Fruit fly (Drosophila melanogaster) whole organism, embryonic: Measurements from ENCODE around the gene Usp1.
A peak's percentile ranks its signal among the peaks of the same experiment; 100 is the strongest.

Source experiments
- B-H2 ChIP-seq: fragments of 200-800 bp; sonication (Bioruptor generic); optimal IDR thresholded peaks from 2 replicates; lab custom pipeline; 2018; ENCODE audit warnings: missing biosample characterization, mild to moderate bottlenecking, missing genetic modification characterization
- BEAF-32 ChIP-seq: fragments of 200-800 bp; sonication (Bioruptor generic); optimal IDR thresholded peaks from 3 replicates; lab custom pipeline; 2017; ENCODE audit warnings: missing biosample characterization, missing genetic modification characterization, mild to moderate bottlenecking, moderate library complexity, missing genetic modification reagents
- CG10565 ChIP-seq: fragments of 200-800 bp; sonication (Bioruptor generic); optimal IDR thresholded peaks from 3 replicates; lab custom pipeline; 2016; ENCODE audit warnings: missing biosample characterization, mild to moderate bottlenecking, missing genetic modification characterization
- CG11695 ChIP-seq: fragments of 200-800 bp; sonication (Bioruptor generic); IDR thresholded peaks from 3 replicates; pipeline ENCODE4 v1.3.6; 2022; ENCODE audit warnings: missing biosample characterization, missing genetic modification characterization
- CG11723 ChIP-seq: fragments of 200-800 bp; sonication (Bioruptor generic); optimal IDR thresholded peaks from 2 replicates; lab custom pipeline; 2017; ENCODE audit warnings: missing biosample characterization, mild to moderate bottlenecking, missing genetic modification characterization
- CG13296 ChIP-seq: fragments of 200-800 bp; sonication (Bioruptor generic); optimal IDR thresholded peaks from 3 replicates; lab custom pipeline; 2018; ENCODE audit warnings: missing biosample characterization, mild to moderate bottlenecking, missing genetic modification characterization
- CG15514 ChIP-seq: fragments of 200-800 bp; sonication (Bioruptor generic); optimal IDR thresholded peaks from 3 replicates; lab custom pipeline; 2017; ENCODE audit warnings: missing biosample characterization, missing genetic modification characterization, mild to moderate bottlenecking, moderate library complexity, missing genetic modification reagents
- CG15601 ChIP-seq: fragments of 200-800 bp; sonication (Bioruptor generic); optimal IDR thresholded peaks from 3 replicates; lab custom pipeline; 2019; ENCODE audit warnings: missing biosample characterization, mild to moderate bottlenecking, missing genetic modification characterization, moderate library complexity
- CG16813 ChIP-seq: fragments of 200-800 bp; sonication (Bioruptor generic); IDR thresholded peaks from 3 replicates; pipeline ENCODE4 v1.3.6; 2022; ENCODE audit warnings: missing biosample characterization, missing genetic modification characterization; ENCODE audit not compliant: partially characterized antibody
- CG17385 ChIP-seq: fragments of 200-800 bp; sonication (Bioruptor generic); optimal IDR thresholded peaks from 3 replicates; lab custom pipeline; 2018; ENCODE audit warnings: missing biosample characterization, mild to moderate bottlenecking, missing genetic modification characterization
- CG17568 ChIP-seq: fragments of 200-800 bp; sonication (Bioruptor generic); optimal IDR thresholded peaks from 2 replicates; lab custom pipeline; 2018; ENCODE audit warnings: missing biosample characterization, mild to moderate bottlenecking, missing genetic modification characterization, moderate library complexity
- CG18476 ChIP-seq: fragments of 200-800 bp; sonication (Bioruptor generic); optimal IDR thresholded peaks from 2 replicates; lab custom pipeline; 2016; ENCODE audit warnings: missing biosample characterization, mild to moderate bottlenecking, missing genetic modification characterization
- CG18619 ChIP-seq: fragments of 200-800 bp; sonication (Bioruptor generic); optimal IDR thresholded peaks from 3 replicates; lab custom pipeline; 2017; ENCODE audit warnings: missing biosample characterization, mild to moderate bottlenecking, missing genetic modification characterization
- CG4328 ChIP-seq: fragments of 200-800 bp; sonication (Bioruptor generic); optimal IDR thresholded peaks from 3 replicates; lab custom pipeline; 2017; ENCODE audit warnings: missing biosample characterization, missing genetic modification reagents, missing genetic modification characterization
- CG6175 ChIP-seq: fragments of 200-800 bp; sonication (Bioruptor generic); IDR thresholded peaks from 3 replicates; pipeline ENCODE4 v1.3.6; 2022; ENCODE audit warnings: missing biosample characterization, missing genetic modification characterization
- CG6765 ChIP-seq: fragments of 200-800 bp; sonication (Bioruptor generic); optimal IDR thresholded peaks from 3 replicates; lab custom pipeline; 2017; ENCODE audit warnings: missing biosample characterization, mild to moderate bottlenecking, missing genetic modification characterization
- CG7271 ChIP-seq: fragments of 200-800 bp; sonication (Bioruptor generic); optimal IDR thresholded peaks from 2 replicates; lab custom pipeline; 2018; ENCODE audit warnings: missing biosample characterization, mild to moderate bottlenecking, missing genetic modification characterization, moderate library complexity
- CG8290 ChIP-seq, 3 experiments: fragments of 200-800 bp; sonication (Bioruptor generic); optimal IDR thresholded peaks; 2 replicates each; lab custom pipeline; 2016 to 2019; ENCODE audit warnings: missing biosample characterization in 3 of 3, missing genetic modification characterization in 3 of 3, mild to moderate bottlenecking in 2 of 3, moderate library complexity in 1 of 3
- CG9727 ChIP-seq: fragments of 200-800 bp; sonication (Bioruptor generic); optimal IDR thresholded peaks from 3 replicates; lab custom pipeline; 2017; ENCODE audit warnings: missing biosample characterization, mild to moderate bottlenecking, missing genetic modification characterization
- CrebB ChIP-seq: fragments of 200-800 bp; sonication (Bioruptor generic); optimal IDR thresholded peaks from 3 replicates; lab custom pipeline; 2018; ENCODE audit warnings: missing biosample characterization, mild to moderate bottlenecking, missing genetic modification characterization
- Dad ChIP-seq: fragments of 200-800 bp; sonication (Bioruptor generic); optimal IDR thresholded peaks from 3 replicates; lab custom pipeline; 2016; ENCODE audit warnings: missing biosample characterization, missing genetic modification characterization
- Deaf1 ChIP-seq: fragments of 200-800 bp; optimal IDR thresholded peaks from 3 replicates; lab custom pipeline; 2019; ENCODE audit warnings: missing biosample characterization, mild to moderate bottlenecking, missing genetic modification characterization, moderate library complexity
- Dfd ChIP-seq, 2 experiments: fragments of >200 bp; optimal IDR thresholded peaks; 2 replicates each; lab custom pipeline; 2017; ENCODE audit warnings: missing biosample characterization in 2 of 2, missing genetic modification characterization in 2 of 2
- HLHmδ ChIP-seq: fragments of 200-800 bp; sonication (Bioruptor generic); optimal IDR thresholded peaks from 2 replicates; lab custom pipeline; 2018; ENCODE audit warnings: missing biosample characterization, mild to moderate bottlenecking, missing genetic modification characterization, moderate library complexity
- Jarid2 ChIP-seq: fragments of 200-800 bp; sonication (Bioruptor generic); optimal IDR thresholded peaks from 3 replicates; lab custom pipeline; 2017; ENCODE audit warnings: mild to moderate bottlenecking, missing biosample characterization, missing genetic modification reagents, missing genetic modification characterization
- Kr ChIP-seq: fragments of 200-800 bp; sonication (Bioruptor generic); optimal IDR thresholded peaks from 2 replicates; lab custom pipeline; 2017; ENCODE audit warnings: missing biosample characterization, mild to moderate bottlenecking, missing genetic modification characterization
- Optix ChIP-seq: fragments of 200-800 bp; sonication (Bioruptor generic); IDR thresholded peaks from 3 replicates; pipeline ENCODE4 v1.3.6; 2022; ENCODE audit warnings: missing biosample characterization, missing genetic modification characterization
- TFAM ChIP-seq: fragments of 200-800 bp; sonication (Bioruptor generic); optimal IDR thresholded peaks from 2 replicates; lab custom pipeline; 2017; ENCODE audit warnings: missing biosample characterization, missing genetic modification characterization, inconsistent platforms
- Tbp ChIP-seq: fragments of >200 bp; optimal IDR thresholded peaks from 2 replicates; lab custom pipeline; 2018; ENCODE audit warnings: missing biosample characterization, missing genetic modification characterization
- YL-1 ChIP-seq: fragments of 200-800 bp; sonication (Bioruptor generic); optimal IDR thresholded peaks from 3 replicates; lab custom pipeline; 2017; ENCODE audit warnings: missing biosample characterization, mild to moderate bottlenecking, missing genetic modification characterization
- ara ChIP-seq: fragments of 200-800 bp; sonication (Bioruptor generic); IDR thresholded peaks from 2 replicates; pipeline ENCODE4 v1.3.6; 2022; ENCODE audit warnings: missing biosample characterization, missing genetic modification characterization
- ato ChIP-seq: fragments of 200-800 bp; sonication (Bioruptor generic); IDR thresholded peaks from 2 replicates; pipeline ENCODE4 v1.3.6; 2022; ENCODE audit warnings: missing biosample characterization, missing genetic modification characterization; ENCODE audit not compliant: partially characterized antibody
- az2 ChIP-seq: fragments of 200-800 bp; sonication (Bioruptor generic); optimal IDR thresholded peaks from 3 replicates; lab custom pipeline; 2016; ENCODE audit warnings: missing biosample characterization, missing genetic modification characterization
- chn ChIP-seq: fragments of 200-800 bp; sonication (Bioruptor generic); optimal IDR thresholded peaks from 2 replicates; lab custom pipeline; 2016; ENCODE audit warnings: missing biosample characterization, missing genetic modification characterization
- cwo ChIP-seq: fragments of 200-800 bp; sonication (Bioruptor generic); optimal IDR thresholded peaks from 3 replicates; lab custom pipeline; 2017; ENCODE audit warnings: missing biosample characterization, missing genetic modification characterization, mild to moderate bottlenecking, moderate library complexity, missing genetic modification reagents
- eve ChIP-seq, 2 experiments: fragments of >200 bp; optimal IDR thresholded peaks; 2 replicates each; lab custom pipeline; 2017; ENCODE audit warnings: missing biosample characterization in 2 of 2, missing genetic modification characterization in 2 of 2
- fu2 ChIP-seq: fragments of 200-800 bp; sonication (Bioruptor generic); optimal IDR thresholded peaks from 2 replicates; lab custom pipeline; 2016; ENCODE audit warnings: missing biosample characterization, missing genetic modification characterization
- gt ChIP-seq: fragments of 200-800 bp; sonication (Bioruptor generic); IDR thresholded peaks from 2 replicates; pipeline ENCODE4 v1.3.6; 2022; ENCODE audit warnings: missing biosample characterization, missing genetic modification characterization
- hb ChIP-seq: fragments of 200-800 bp; sonication (Bioruptor generic); IDR thresholded peaks from 3 replicates; pipeline ENCODE4 v1.3.6; 2022; ENCODE audit warnings: missing biosample characterization, missing genetic modification characterization; ENCODE audit not compliant: partially characterized antibody
- insv ChIP-seq, 2 experiments: fragments of 200-800 bp; sonication (Bioruptor generic); optimal IDR thresholded peaks; 3 replicates each; lab custom pipeline; 2016 to 2018; ENCODE audit warnings: missing biosample characterization in 2 of 2, missing genetic modification characterization in 2 of 2
- ken ChIP-seq: fragments of 200-800 bp; sonication (Bioruptor generic); IDR thresholded peaks from 3 replicates; pipeline ENCODE4 v1.3.6; 2022; ENCODE audit warnings: missing biosample characterization, missing genetic modification characterization
- luna ChIP-seq: fragments of 200-800 bp; sonication (Bioruptor generic); optimal IDR thresholded peaks from 2 replicates; lab custom pipeline; 2016; ENCODE audit warnings: missing biosample characterization, missing genetic modification characterization
- mld ChIP-seq: fragments of 200-800 bp; sonication (Bioruptor generic); IDR thresholded peaks from 3 replicates; pipeline ENCODE4 v1.3.6; 2022; ENCODE audit warnings: missing biosample characterization, missing genetic modification characterization; ENCODE audit not compliant: partially characterized antibody
- pita ChIP-seq: fragments of 200-800 bp; sonication (Bioruptor generic); optimal IDR thresholded peaks from 2 replicates; lab custom pipeline; 2017; ENCODE audit warnings: missing biosample characterization, mild to moderate bottlenecking, missing genetic modification characterization
- pros ChIP-seq: fragments of 200-800 bp; sonication (Bioruptor generic); optimal IDR thresholded peaks from 3 replicates; lab custom pipeline; 2019; ENCODE audit warnings: missing biosample characterization, mild to moderate bottlenecking, missing genetic modification characterization, moderate library complexity
- rib ChIP-seq: fragments of 200-800 bp; sonication (Bioruptor generic); IDR thresholded peaks from 2 replicates; pipeline ENCODE4 v1.3.6; 2022; ENCODE audit warnings: missing biosample characterization, missing genetic modification characterization
- sna ChIP-seq: fragments of 200-800 bp; sonication (Bioruptor generic); IDR thresholded peaks from 2 replicates; pipeline ENCODE4 v1.3.6; 2022; ENCODE audit warnings: missing biosample characterization, missing genetic modification characterization; ENCODE audit not compliant: partially characterized antibody
- z ChIP-seq: fragments of 200-800 bp; sonication (Bioruptor generic); IDR thresholded peaks from 3 replicates; pipeline ENCODE4 v1.3.6; 2022; ENCODE audit warnings: missing biosample characterization, missing genetic modification characterization
- zf30C ChIP-seq: fragments of 200-800 bp; sonication (Bioruptor generic); optimal IDR thresholded peaks from 3 replicates; lab custom pipeline; 2018; ENCODE audit warnings: missing biosample characterization, mild to moderate bottlenecking, missing genetic modification characterization

The Usp1 gene

DNA sequence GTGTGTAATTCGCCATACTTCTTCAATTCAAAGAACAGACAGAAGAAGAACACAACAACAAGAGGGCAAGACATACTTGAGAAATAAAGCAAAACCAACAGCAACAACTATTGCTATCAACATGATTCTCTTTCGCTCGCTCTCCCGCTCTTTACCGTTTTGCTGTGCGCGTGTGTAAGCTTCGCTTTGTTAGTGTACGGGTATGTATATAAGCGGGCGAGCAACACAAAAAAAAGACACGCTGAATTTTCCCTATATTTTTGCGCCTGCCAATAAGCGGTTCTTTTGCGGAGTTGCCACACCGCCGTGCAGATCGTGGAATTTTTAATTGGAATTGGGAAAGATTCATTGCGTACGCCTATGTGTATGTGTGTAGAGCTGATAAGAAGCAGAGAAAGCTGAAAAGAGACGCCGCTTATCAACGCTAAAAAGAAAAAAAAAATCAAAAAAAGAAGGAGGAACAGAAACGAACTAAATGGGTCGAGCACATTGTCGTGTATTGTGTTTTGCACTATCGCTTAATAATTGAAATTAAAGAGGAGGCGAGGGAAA lies 13.9 kb upstream of the Usp1 start (continued):
- TF ChIP-seq CG10565 (GFP tag; lab: Kevin White, UChicago) (no peak), az2 (GFP tag; lab: Kevin White, UChicago) (no peak), CG11695 (no peak), BEAF-32 (GFP tag; lab: Kevin White, UChicago) (peak; percentile 15), CG15601 (tag; lab: Kevin White, UChicago) (no peak), CG6765 (GFP tag; lab: Kevin White, UChicago) (no peak), eve (GFP tag; optimal IDR thresholded peaks at IDR 0.05; lab: Kevin White, UChicago) (no peak), CG18476 (GFP tag; lab: Kevin White, UChicago) (no peak), pita (GFP tag; lab: Kevin White, UChicago) (no peak), B-H2 (no peak), CG16813 (GFP tag; lab: Robert Waterston, UW) (no peak), CG11723 (GFP tag; lab: Kevin White, UChicago) (no peak), zf30C (GFP tag; lab: Kevin White, UChicago) (no peak), hb (no peak), CG9727 (GFP tag; lab: Kevin White, UChicago) (peak; percentile 7), fu2 (GFP tag; lab: Kevin White, UChicago) (no peak), Dad (GFP tag; lab: Kevin White, UChicago) (no peak), HLHmδ (no peak), CG18619 (GFP tag; lab: Kevin White, UChicago) (no peak), pros (GFP tag; lab: Kevin White, UChicago) (peak; percentile 67), insv (GFP tag; optimal IDR thresholded peaks at IDR 0.05; lab: Kevin White, UChicago) (peak in 1 of 2 experiments; percentile 96), Jarid2 (GFP tag; lab: Kevin White, UChicago) (no peak), chn (no peak), ara (GFP tag; lab: Robert Waterston, UW) (no peak), rib (GFP tag; lab: Robert Waterston, UW) (peak; percentile 9; the same call in 1 of the 2 replicates), ken (GFP tag; lab: Robert Waterston, UW) (no peak), mld (GFP tag; lab: Robert Waterston, UW) (no peak), CrebB (tag; lab: Kevin White, UChicago) (no peak), luna (GFP tag; lab: Kevin White, UChicago) (no peak), Dfd (GFP tag; optimal IDR thresholded peaks at IDR 0.05; lab: Kevin White, UChicago) (no peak), CG15514 (peak; percentile 48), CG17385 (GFP tag; lab: Kevin White, UChicago) (peak; percentile 63), Deaf1 (tag; lab: Kevin White, UChicago) (no peak), gt (GFP tag; lab: Robert Waterston, UW) (no peak), YL-1 (GFP tag; lab: Kevin White, UChicago) (peak; percentile 14), Tbp (GFP tag; lab: Kevin White, UChicago) (no peak), Kr (GFP tag; lab: Kevin White, UChicago) (no peak), CG4328 (GFP tag; lab: Kevin White, UChicago) (no peak), ato (no peak), TFAM (GFP tag; lab: Kevin White, UChicago) (no peak), Optix (GFP tag; lab: Robert Waterston, UW) (no peak), z (GFP tag; lab: Robert Waterston, UW) (no peak), CG7271 (tag; lab: Kevin White, UChicago) (no peak), CG8290 (GFP tag; optimal IDR thresholded peaks at IDR 0.05; lab: Kevin White, UChicago) (no peak), CG8290 (tag; optimal IDR thresholded peaks at IDR 0.05; lab: Kevin White, UChicago) (peak in 1 of 2 experiments; percentile 22), CG13296 (GFP tag; lab: Kevin White, UChicago) (no peak), CG17568 (GFP tag; lab: Kevin White, UChicago) (no peak), sna (no peak), cwo (peak; percentile 33), CG6175 (GFP tag; lab: Robert Waterston, UW) (no peak)
